Worm (Caenorhabditis elegans) whole organism, young adult: ENCODE data around the gene R105.5.

ENCODE experiments used
- B0035.1 ChIP-seq: sonication (generic microtip); optimal IDR thresholded peaks from 2 replicates; lab custom pipeline; 2016; ENCODE audit warnings: missing genetic modification characterization, mild to moderate bottlenecking, missing compliant biosample characterization, missing genotype, missing genetic modification reagents
- ama-1 ChIP-seq, 3 experiments: fragments of 150-350 bp in 1 of 3; sonication (generic microtip) in 2 of 3; optimal IDR thresholded peaks; 2 replicates each; lab custom pipeline; 2014 to 2018; ENCODE audit warnings: missing biosample characterization in 2 of 3, missing genetic modification characterization in 2 of 3, missing genetic modification reagents in 2 of 3
- ccch-3 ChIP-seq: fragments of 200-800 bp; sonication (Bioruptor generic); optimal IDR thresholded peaks from 2 replicates; lab custom pipeline; 2018; ENCODE audit warnings: mild to moderate bottlenecking, missing genetic modification characterization, missing compliant biosample characterization
- gei-17 ChIP-seq: fragments of 200-800 bp; sonication (Bioruptor generic); optimal IDR thresholded peaks from 2 replicates; lab custom pipeline; 2018; ENCODE audit warnings: mild to moderate bottlenecking, missing genetic modification characterization, missing compliant biosample characterization
- hmg-1.2 ChIP-seq: fragments of 200-800 bp; sonication (Bioruptor generic); IDR thresholded peaks from 2 replicates; pipeline ENCODE4 v1.3.6; 2022; ENCODE audit warnings: missing genetic modification reagents, missing genetic modification characterization, missing compliant biosample characterization
- sea-2 ChIP-seq: fragments of 200-800 bp; sonication (Bioruptor generic); IDR thresholded peaks from 2 replicates; pipeline ENCODE4 v1.3.6; 2022; ENCODE audit warnings: missing genetic modification characterization, missing compliant biosample characterization
- snpc-4 ChIP-seq, 5 experiments: fragments of 150-350 bp in 1 of 5; sonication (generic microtip) in 4 of 5; optimal IDR thresholded peaks; 2 replicates each; lab custom pipeline; 2014 to 2018; ENCODE audit warnings: missing genetic modification characterization in 5 of 5, missing biosample characterization in 3 of 5, antibody characterized with exemption in 2 of 5, mild to moderate bottlenecking in 2 of 5, missing compliant biosample characterization in 2 of 5, missing genotype in 2 of 5, moderate library complexity in 2 of 5, missing genetic modification reagents in 1 of 5
- ztf-25 ChIP-seq: fragments of 200-800 bp; sonication (Bioruptor generic); IDR thresholded peaks from 2 replicates; pipeline ENCODE4 v1.3.6; 2022; ENCODE audit warnings: missing genetic modification reagents, missing genetic modification characterization, missing compliant biosample characterization

ce11 chrIV:4683149-4683548, 47.0 kb downstream of the R105.5 start:
- TF ChIP-seq ztf-25 = no peak
- TF ChIP-seq sea-2 (GFP tag; lab: Robert Waterston, UW) = no peak
- no peak for TF ChIP-seq gei-17
- TF ChIP-seq B0035.1 (tag; lab: Kevin White, UChicago) = no peak
- no peak for TF ChIP-seq snpc-4 (GFP tag; optimal IDR thresholded peaks at IDR 0.05; lab: Kevin White, UChicago)
- no peak for TF ChIP-seq snpc-4 (tag; optimal IDR thresholded peaks at IDR 0.05; lab: Kevin White, UChicago)
- no peak for TF ChIP-seq ama-1 (optimal IDR thresholded peaks at IDR 0.05; lab: Kevin White, UChicago)
- no peak for TF ChIP-seq ama-1 (GFP tag; optimal IDR thresholded peaks at IDR 0.05; lab: Kevin White, UChicago)
- no peak for TF ChIP-seq hmg-1.2 (GFP tag; lab: Robert Waterston, UW)
- no peak for TF ChIP-seq ccch-3
